Worm (Caenorhabditis elegans) whole organism, L1 larva: Measurements from ENCODE around the gene ZK1128.3.

Experiments used
- F16B12.6 ChIP-seq: fragments of 150-350 bp; optimal IDR thresholded peaks from 2 replicates; lab custom pipeline; 2014; ENCODE audit warnings: missing biosample characterization, missing genetic modification characterization
- aha-1 ChIP-seq: fragments of 150-350 bp; optimal IDR thresholded peaks from 2 replicates; lab custom pipeline; 2014; ENCODE audit warnings: missing biosample characterization, missing genetic modification characterization
- alr-1 ChIP-seq: fragments of 200-800 bp; sonication (Bioruptor generic); optimal IDR thresholded peaks from 2 replicates; lab custom pipeline; 2018; ENCODE audit warnings: borderline replicate concordance, mild to moderate bottlenecking, missing genetic modification characterization, missing compliant biosample characterization
- ceh-63 ChIP-seq: fragments of 200-800 bp; sonication (Bioruptor generic); optimal IDR thresholded peaks from 2 replicates; lab custom pipeline; 2018; ENCODE audit warnings: mild to moderate bottlenecking, missing genetic modification characterization, missing compliant biosample characterization
- ceh-82 ChIP-seq, 3 experiments: fragments of 150-350 bp in 1 of 3; sonication (generic microtip) in 2 of 3; optimal IDR thresholded peaks; 2 replicates each; lab custom pipeline; 2014 to 2017; ENCODE audit warnings: missing biosample characterization in 3 of 3, missing genetic modification characterization in 3 of 3
- ces-1 ChIP-seq: fragments of 150-350 bp; optimal IDR thresholded peaks from 2 replicates; lab custom pipeline; 2014; ENCODE audit warnings: missing biosample characterization, missing genetic modification reagents, missing genetic modification characterization
- dpl-1 ChIP-seq, 3 experiments: fragments of 150-350 bp in 2 of 3; sonication (generic microtip) in 1 of 3; optimal IDR thresholded peaks; 2 replicates each; lab custom pipeline; 2014 to 2017; ENCODE audit warnings: missing biosample characterization in 3 of 3, missing genetic modification characterization in 3 of 3, missing genetic modification reagents in 3 of 3
- dsc-1 ChIP-seq: sonication (generic microtip); optimal IDR thresholded peaks from 2 replicates; lab custom pipeline; 2016; ENCODE audit warnings: mild to moderate bottlenecking, missing genetic modification characterization, missing compliant biosample characterization
- efl-1 ChIP-seq, 4 experiments: fragments of 150-350 bp; optimal IDR thresholded peaks in 3 of 4; peaks in 1 of 4; 1 replicate in 1 of 4; 2 replicates in 3 of 4; lab custom pipeline; 2014; ENCODE audit warnings: missing biosample characterization in 2 of 4, missing genetic modification characterization in 2 of 4, missing genetic modification reagents in 2 of 4
- efl-3 ChIP-seq: fragments of 200-800 bp; sonication (Bioruptor generic); optimal IDR thresholded peaks from 2 replicates; lab custom pipeline; 2018; ENCODE audit warnings: mild to moderate bottlenecking, missing genetic modification characterization, missing compliant biosample characterization
- egl-13 ChIP-seq: sonication (generic microtip); optimal IDR thresholded peaks from 2 replicates; lab custom pipeline; 2016; ENCODE audit warnings: missing genotype, missing genetic modification reagents, missing genetic modification characterization, missing compliant biosample characterization
- elt-3 ChIP-seq, 6 experiments: fragments of 150-350 bp in 1 of 6; sonication (generic microtip); optimal IDR thresholded peaks; 2 replicates each; lab custom pipeline; 2017 to 2018; ENCODE audit warnings: missing biosample characterization in 6 of 6, missing genetic modification characterization in 6 of 6, inconsistent platforms in 1 of 6
- fkh-10 ChIP-seq: sonication (generic microtip); optimal IDR thresholded peaks from 2 replicates; lab custom pipeline; 2017; ENCODE audit warnings: missing biosample characterization, missing genetic modification reagents, missing genetic modification characterization
- fkh-4 ChIP-seq: sonication (generic microtip); optimal IDR thresholded peaks from 2 replicates; lab custom pipeline; 2016; ENCODE audit warnings: missing compliant biosample characterization, missing genetic modification characterization, borderline replicate concordance
- fkh-8 ChIP-seq: sonication (generic microtip); optimal IDR thresholded peaks from 2 replicates; lab custom pipeline; 2016; ENCODE audit warnings: mild to moderate bottlenecking, missing genetic modification characterization, missing compliant biosample characterization
- hlh-17 ChIP-seq: fragments of 200-800 bp; sonication (Bioruptor generic); optimal IDR thresholded peaks from 2 replicates; lab custom pipeline; 2018; ENCODE audit warnings: missing genetic modification characterization, mild to moderate bottlenecking, missing compliant biosample characterization, moderate library complexity, borderline replicate concordance
- hpl-2 ChIP-seq: fragments of 150-350 bp; optimal IDR thresholded peaks from 2 replicates; lab custom pipeline; 2014; ENCODE audit warnings: missing biosample characterization, missing genetic modification reagents, missing genetic modification characterization
- isw-1 ChIP-seq: fragments of 200-800 bp; sonication (Bioruptor generic); IDR thresholded peaks from 2 replicates; pipeline ENCODE4 v1.3.6; 2022; ENCODE audit warnings: missing genetic modification characterization, missing compliant biosample characterization
- jun-1 ChIP-seq: fragments of 150-350 bp; optimal IDR thresholded peaks from 2 replicates; lab custom pipeline; 2014; ENCODE audit warnings: missing biosample characterization, missing genetic modification reagents, missing genetic modification characterization
- lin-14 ChIP-seq: fragments of 200-800 bp; sonication (Bioruptor generic); optimal IDR thresholded peaks from 2 replicates; lab custom pipeline; 2018; ENCODE audit warnings: mild to moderate bottlenecking, missing genetic modification characterization, moderate library complexity, missing compliant biosample characterization
- lin-15B ChIP-seq: fragments of 150-350 bp; sonication (generic microtip); optimal IDR thresholded peaks from 3 replicates; lab custom pipeline; 2014; ENCODE audit warnings: missing biosample characterization, missing genetic modification characterization
- lin-35 ChIP-seq, 2 experiments: fragments of 150-350 bp; optimal IDR thresholded peaks; 2 replicates each; lab custom pipeline; 2014; ENCODE audit warnings: missing biosample characterization in 2 of 2, missing genetic modification characterization in 2 of 2, missing genetic modification reagents in 2 of 2
- lir-3 ChIP-seq: sonication (generic microtip); optimal IDR thresholded peaks from 2 replicates; lab custom pipeline; 2016; ENCODE audit warnings: mild to moderate bottlenecking, missing genetic modification characterization, moderate library complexity, missing compliant biosample characterization; ENCODE audit not compliant: poor library complexity
- lsy-2 ChIP-seq, 2 experiments: fragments of 150-350 bp; optimal IDR thresholded peaks; 2 replicates each; lab custom pipeline; 2014; ENCODE audit warnings: missing biosample characterization in 2 of 2, missing genetic modification characterization in 2 of 2
- mef-2 ChIP-seq: fragments of 150-350 bp; optimal IDR thresholded peaks from 2 replicates; lab custom pipeline; 2014; ENCODE audit warnings: missing biosample characterization, missing genetic modification characterization
- mep-1 ChIP-seq: fragments of 150-350 bp; optimal IDR thresholded peaks from 2 replicates; lab custom pipeline; 2014; ENCODE audit warnings: missing biosample characterization, missing genetic modification characterization
- nhr-12 ChIP-seq: sonication (generic microtip); optimal IDR thresholded peaks from 2 replicates; lab custom pipeline; 2017; ENCODE audit warnings: missing biosample characterization, missing genetic modification characterization
- nhr-237 ChIP-seq: fragments of 150-350 bp; optimal IDR thresholded peaks from 2 replicates; lab custom pipeline; 2014; ENCODE audit warnings: missing biosample characterization, missing genetic modification characterization
- nhr-28 ChIP-seq: fragments of 150-350 bp; optimal IDR thresholded peaks from 2 replicates; lab custom pipeline; 2014; ENCODE audit warnings: missing biosample characterization, missing genetic modification characterization
- nhr-47 ChIP-seq: sonication (generic microtip); optimal IDR thresholded peaks from 2 replicates; lab custom pipeline; 2016; ENCODE audit warnings: mild to moderate bottlenecking, missing genetic modification characterization, moderate library complexity, missing compliant biosample characterization
- nhr-71 ChIP-seq: sonication (generic microtip); optimal IDR thresholded peaks from 2 replicates; lab custom pipeline; 2016; ENCODE audit warnings: mild to moderate bottlenecking, missing genetic modification characterization, moderate library complexity, missing compliant biosample characterization
- nhr-76 ChIP-seq: sonication (generic microtip); optimal IDR thresholded peaks from 2 replicates; lab custom pipeline; 2017; ENCODE audit warnings: missing biosample characterization, missing genetic modification characterization
- nhr-77 ChIP-seq: fragments of 150-350 bp; optimal IDR thresholded peaks from 2 replicates; lab custom pipeline; 2014; ENCODE audit warnings: missing biosample characterization, missing genetic modification characterization
- nhr-85 ChIP-seq: sonication (generic microtip); peaks from one replicate; lab custom pipeline; 2016; ENCODE audit warnings: missing genetic modification characterization, inconsistent platforms, missing compliant biosample characterization
- nhr-90 ChIP-seq: sonication (generic microtip); optimal IDR thresholded peaks from 2 replicates; lab custom pipeline; 2016; ENCODE audit warnings: mild to moderate bottlenecking, missing genetic modification characterization, missing compliant biosample characterization; ENCODE audit not compliant: poor library complexity
- rnt-1 ChIP-seq: sonication (generic microtip); optimal IDR thresholded peaks from 2 replicates; lab custom pipeline; 2016; ENCODE audit warnings: mild to moderate bottlenecking, missing genetic modification characterization, moderate library complexity, missing compliant biosample characterization
- snpc-4 ChIP-seq: fragments of 150-350 bp; optimal IDR thresholded peaks from 2 replicates; lab custom pipeline; 2014; ENCODE audit warnings: missing biosample characterization, missing genetic modification characterization
- snu-23 ChIP-seq: sonication (generic microtip); optimal IDR thresholded peaks from 2 replicates; lab custom pipeline; 2016; ENCODE audit warnings: missing genetic modification characterization, missing compliant biosample characterization
- sox-4 ChIP-seq: sonication (generic microtip); optimal IDR thresholded peaks from 2 replicates; lab custom pipeline; 2016; ENCODE audit warnings: missing genetic modification characterization, missing compliant biosample characterization
- swsn-7 ChIP-seq: sonication (generic microtip); optimal IDR thresholded peaks from 2 replicates; lab custom pipeline; 2016; ENCODE audit warnings: missing genetic modification characterization, missing compliant biosample characterization
- tlp-1 ChIP-seq: fragments of 150-350 bp; optimal IDR thresholded peaks from 2 replicates; lab custom pipeline; 2014; ENCODE audit warnings: missing biosample characterization, missing genetic modification characterization
- unc-130 ChIP-seq: fragments of 150-350 bp; optimal IDR thresholded peaks from 2 replicates; lab custom pipeline; 2017; ENCODE audit warnings: missing biosample characterization, missing genetic modification characterization, inconsistent platforms
- unc-86 ChIP-seq: sonication (generic microtip); optimal IDR thresholded peaks from 2 replicates; lab custom pipeline; 2016; ENCODE audit warnings: missing genetic modification characterization, missing compliant biosample characterization
- unc-98 ChIP-seq: fragments of 200-800 bp; sonication (Bioruptor generic); IDR thresholded peaks from 2 replicates; pipeline ENCODE4 v1.3.6; 2022; ENCODE audit warnings: missing genetic modification characterization, missing compliant biosample characterization
- vab-15 ChIP-seq: sonication (generic microtip); optimal IDR thresholded peaks from 2 replicates; lab custom pipeline; 2017; ENCODE audit warnings: missing genotype, mild to moderate bottlenecking, missing genetic modification characterization, missing compliant biosample characterization
- xbp-1 ChIP-seq: sonication (generic microtip); optimal IDR thresholded peaks from 2 replicates; lab custom pipeline; 2016; ENCODE audit warnings: missing genetic modification characterization, missing compliant biosample characterization
- zag-1 ChIP-seq: fragments of 150-350 bp; optimal IDR thresholded peaks from 2 replicates; lab custom pipeline; 2014; ENCODE audit warnings: missing biosample characterization, missing genetic modification characterization
- ztf-11 ChIP-seq, 2 experiments: sonication (generic microtip); optimal IDR thresholded peaks; 2 replicates each; lab custom pipeline; 2016 to 2017; ENCODE audit warnings: missing genetic modification characterization in 2 of 2, missing biosample characterization in 1 of 2, missing compliant biosample characterization in 1 of 2

ZK1128.3 gene

ce11 chrIII:10120076-10120831 lies 1.5 kb upstream of the ZK1128.3 start, which contains the start of the genes gtf-2H3 and ham-3:
Gene gtf-2H3 (minus strand): TSS chrIII:10120148.
Gene ham-3 (plus strand): TSS chrIII:10120781.
- TF ChIP-seq lin-14 = peak; percentile 59
- TF ChIP-seq lsy-2 (tag; optimal IDR thresholded peaks at IDR 0.05; lab: Kevin White, UChicago) = peak in 1 of 2 experiments; percentile 28
- TF ChIP-seq hlh-17 (GFP tag; lab: Kevin White, UChicago) = no peak
- no peak for TF ChIP-seq unc-98 (GFP tag; lab: Robert Waterston, UW)
- TF ChIP-seq lir-3 = peak; percentile 32
- TF ChIP-seq nhr-77 (tag; lab: Kevin White, UChicago) = no peak
- peak; percentile 6 for TF ChIP-seq dsc-1 (tag; lab: Kevin White, UChicago)
- TF ChIP-seq nhr-28 (tag; lab: Kevin White, UChicago) = no peak
- TF ChIP-seq elt-3 (tag; optimal IDR thresholded peaks at IDR 0.05; lab: Kevin White, UChicago) = no peak
- peak; percentile 19 for TF ChIP-seq rnt-1
- TF ChIP-seq snu-23 (GFP tag; lab: Kevin White, UChicago) = no peak
- no peak for TF ChIP-seq nhr-12 (tag; lab: Kevin White, UChicago)
- no peak for TF ChIP-seq swsn-7 (tag; lab: Kevin White, UChicago)
- no peak for TF ChIP-seq fkh-4
- no peak for TF ChIP-seq ces-1 (GFP tag; lab: Kevin White, UChicago)
- peak; percentile 13 to 28 for TF ChIP-seq efl-1 (optimal IDR thresholded peaks at IDR 0.05; lab: Kevin White, UChicago)
- peak; percentile 3 to 35 for TF ChIP-seq efl-1 (GFP tag; optimal IDR thresholded peaks at IDR 0.05 in 1 of 2; lab: Kevin White, UChicago)
- no peak for TF ChIP-seq sox-4 (tag; lab: Kevin White, UChicago)
- no peak for TF ChIP-seq tlp-1
- TF ChIP-seq ceh-63 (GFP tag; lab: Kevin White, UChicago) = no peak
- TF ChIP-seq fkh-8 (tag; lab: Kevin White, UChicago) = no peak
- peak; percentile 15 for TF ChIP-seq F16B12.6
- TF ChIP-seq isw-1 = no peak
- TF ChIP-seq mef-2 = no peak
- TF ChIP-seq lin-15B (tag; lab: Kevin White, UChicago) = no peak
- no peak for TF ChIP-seq hpl-2 (GFP tag; lab: Kevin White, UChicago)
- no peak for TF ChIP-seq zag-1 (tag; lab: Kevin White, UChicago)
- TF ChIP-seq ztf-11 (tag; optimal IDR thresholded peaks at IDR 0.05; lab: Kevin White, UChicago) = peak in 1 of 2 experiments; percentile 6
- TF ChIP-seq snpc-4 (tag; lab: Kevin White, UChicago) = no peak
- TF ChIP-seq fkh-10 (GFP tag; lab: Kevin White, UChicago) = no peak
- TF ChIP-seq ceh-82 (tag; optimal IDR thresholded peaks at IDR 0.05; lab: Kevin White, UChicago) = peak in 1 of 3 experiments; percentile 15
- TF ChIP-seq egl-13 (tag; lab: Kevin White, UChicago) = no peak
- peak; percentile 2 for TF ChIP-seq mep-1

- peak; percentile 23 to 62 (median 41) for TF ChIP-seq dpl-1 (GFP tag; optimal IDR thresholded peaks at IDR 0.05; lab: Kevin White, UChicago)
- peak; percentile 46 to 67 for TF ChIP-seq lsy-2 (tag; optimal IDR thresholded peaks at IDR 0.05; lab: Kevin White, UChicago)
- peak; percentile 12 for TF ChIP-seq xbp-1 (tag; lab: Kevin White, UChicago)
- peak; percentile 46 for TF ChIP-seq snu-23 (GFP tag; lab: Kevin White, UChicago)
- TF ChIP-seq nhr-90 (tag; lab: Kevin White, UChicago) = no peak
- no peak for TF ChIP-seq efl-3 (GFP tag; lab: Kevin White, UChicago)
- no peak for TF ChIP-seq nhr-76
- peak; percentile 39 to 48 for TF ChIP-seq efl-1 (optimal IDR thresholded peaks at IDR 0.05; lab: Kevin White, UChicago)
- TF ChIP-seq efl-1 (GFP tag; optimal IDR thresholded peaks at IDR 0.05 in 1 of 2; lab: Kevin White, UChicago) = peak; percentile 62 to 94
- no peak for TF ChIP-seq aha-1
- peak; percentile 25 for TF ChIP-seq nhr-85
- no peak for TF ChIP-seq nhr-237 (tag; lab: Kevin White, UChicago)
- peak; percentile 17 for TF ChIP-seq rnt-1
- no peak for TF ChIP-seq alr-1 (tag; lab: Kevin White, UChicago)
- peak; percentile 36 to 50 for TF ChIP-seq lin-35 (GFP tag; optimal IDR thresholded peaks at IDR 0.05; lab: Kevin White, UChicago)
- TF ChIP-seq ceh-82 (tag; optimal IDR thresholded peaks at IDR 0.05; lab: Kevin White, UChicago) = peak in 1 of 3 experiments; percentile 17
- peak; percentile 4 for TF ChIP-seq lin-15B (tag; lab: Kevin White, UChicago)
- TF ChIP-seq isw-1 = 0 out of 2 replicates have a peak, but pooled peaks have one; percentile 6
- no peak for TF ChIP-seq lin-14
- peak; percentile 34 for TF ChIP-seq nhr-71 (tag; lab: Kevin White, UChicago)
- no peak for TF ChIP-seq jun-1 (tag; lab: Kevin White, UChicago)
- TF ChIP-seq mep-1 = peak; percentile 23
- peak; percentile 63 for TF ChIP-seq unc-130 (tag; lab: Kevin White, UChicago)
- TF ChIP-seq F16B12.6 = peak; percentile 86
- peak; percentile 19 for TF ChIP-seq vab-15
- peak; percentile 31 for TF ChIP-seq nhr-47 (tag; lab: Kevin White, UChicago)
- TF ChIP-seq unc-86 (tag; lab: Kevin White, UChicago) = peak; percentile 9
These were observed 4.1 kb downstream of the ZK1128.3 start, which contains the start of the genes ZK1128.1 and mett-10 for ce11 chrIII:10114662-10115061. Gene ZK1128.1 (minus strand): TSS chrIII:10114760. Gene mett-10 (plus strand): TSS chrIII:10115036.
